Fruit fly (Drosophila melanogaster): ENCODE measurements around the gene VhaSFD.
A peak's percentile ranks its signal among the peaks of the same experiment; 100 is the strongest.

The VhaSFD gene

DNA sequence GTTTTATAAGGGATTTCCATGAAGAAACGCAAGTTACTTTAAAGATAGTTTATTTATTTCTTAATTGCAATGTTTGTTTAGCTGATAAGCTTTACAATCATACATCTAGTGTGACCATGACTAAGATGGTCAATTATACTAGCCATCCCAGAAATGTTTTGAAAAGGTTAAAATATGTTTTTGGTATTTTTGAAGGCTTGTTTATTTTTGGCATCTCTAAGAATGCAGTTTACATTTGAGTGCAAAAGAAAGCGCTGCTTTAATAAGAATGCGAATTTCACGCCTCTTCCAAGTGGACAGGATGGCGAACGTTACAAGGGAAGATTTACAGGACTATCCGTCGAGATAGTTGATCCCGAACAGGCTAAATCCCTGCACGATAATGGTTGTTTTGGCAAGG, 1.9 kb upstream of the VhaSFD start, which contains the start of gene Tsen2:
Tsen2 (plus strand) TSS at position 222 of the 400 bp plus-strand sequence.
- TF ChIP-seq CG17801 (GFP tag; optimal IDR thresholded peaks at IDR 0.05; ENCODE audit: partially characterized antibody) = no peak

DNA sequence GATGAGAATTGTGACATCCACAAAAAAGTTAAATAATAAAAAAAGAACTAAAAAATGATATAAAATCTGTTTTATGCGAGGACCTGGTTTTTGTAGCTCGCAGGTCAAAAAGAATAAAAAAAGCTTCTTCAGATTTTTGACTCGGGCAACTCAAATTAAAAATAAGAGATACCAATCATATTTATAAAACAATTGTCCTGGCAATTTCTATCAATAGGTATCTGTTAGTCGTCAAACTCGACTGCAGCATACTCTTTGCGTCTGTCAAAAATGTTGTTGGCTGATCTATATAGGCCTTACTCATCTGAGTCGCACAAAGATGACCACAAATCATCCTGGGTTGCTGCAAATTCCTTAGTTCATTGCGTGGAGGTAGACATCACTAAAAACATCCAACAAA, 5.0 kb downstream of the VhaSFD start:
- no peak for TF ChIP-seq CG17801 (GFP tag; optimal IDR thresholded peaks at IDR 0.05; ENCODE audit: partially characterized antibody)

DNA sequence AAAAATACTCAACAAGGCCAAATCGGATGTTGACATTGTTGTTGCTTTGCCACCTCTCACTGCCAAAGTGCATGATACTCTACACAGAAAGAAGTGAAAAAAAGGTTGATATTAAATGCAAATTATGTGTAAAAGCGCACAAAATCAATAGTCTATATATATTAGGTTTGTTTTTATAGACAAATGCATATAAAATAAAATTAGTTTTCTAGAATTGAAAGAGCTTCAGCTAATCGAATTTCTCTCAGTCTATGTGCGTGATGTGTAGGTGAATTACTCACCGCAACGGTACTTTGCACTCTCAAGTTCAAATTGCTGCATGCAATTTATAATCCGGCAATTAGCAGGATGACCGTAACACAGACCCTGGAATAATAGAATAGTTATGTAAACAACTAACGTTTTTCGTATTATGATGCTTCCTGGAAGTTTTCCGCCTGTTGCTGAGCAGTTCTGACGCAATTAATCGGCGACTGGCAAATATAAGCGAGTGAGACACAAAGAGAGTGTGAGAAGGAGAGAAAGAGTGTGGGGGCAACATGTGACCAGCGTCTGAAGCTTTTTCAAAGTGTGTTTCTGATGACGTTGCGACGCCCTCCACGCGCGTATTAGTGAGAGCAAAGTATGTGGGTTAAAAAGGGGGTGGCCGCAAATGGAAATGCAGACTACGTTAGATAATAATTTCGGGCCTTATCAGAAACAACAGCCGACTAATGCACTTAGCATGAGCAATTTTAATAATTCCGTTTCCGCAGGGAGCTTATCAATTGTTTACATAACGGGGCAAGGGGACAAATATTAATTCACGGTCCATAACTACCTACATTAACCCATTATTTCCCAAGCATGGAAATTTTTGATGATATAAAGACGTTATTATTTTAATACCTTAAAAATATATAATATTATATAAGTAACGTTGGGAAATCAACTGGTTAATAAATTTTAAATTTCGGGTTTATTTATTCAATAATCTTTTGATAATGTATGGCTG, 6.6 kb downstream of the VhaSFD start:
- peak; percentile 97 for TF ChIP-seq CG17801 (GFP tag; optimal IDR thresholded peaks at IDR 0.05; ENCODE audit: partially characterized antibody)

DNA sequence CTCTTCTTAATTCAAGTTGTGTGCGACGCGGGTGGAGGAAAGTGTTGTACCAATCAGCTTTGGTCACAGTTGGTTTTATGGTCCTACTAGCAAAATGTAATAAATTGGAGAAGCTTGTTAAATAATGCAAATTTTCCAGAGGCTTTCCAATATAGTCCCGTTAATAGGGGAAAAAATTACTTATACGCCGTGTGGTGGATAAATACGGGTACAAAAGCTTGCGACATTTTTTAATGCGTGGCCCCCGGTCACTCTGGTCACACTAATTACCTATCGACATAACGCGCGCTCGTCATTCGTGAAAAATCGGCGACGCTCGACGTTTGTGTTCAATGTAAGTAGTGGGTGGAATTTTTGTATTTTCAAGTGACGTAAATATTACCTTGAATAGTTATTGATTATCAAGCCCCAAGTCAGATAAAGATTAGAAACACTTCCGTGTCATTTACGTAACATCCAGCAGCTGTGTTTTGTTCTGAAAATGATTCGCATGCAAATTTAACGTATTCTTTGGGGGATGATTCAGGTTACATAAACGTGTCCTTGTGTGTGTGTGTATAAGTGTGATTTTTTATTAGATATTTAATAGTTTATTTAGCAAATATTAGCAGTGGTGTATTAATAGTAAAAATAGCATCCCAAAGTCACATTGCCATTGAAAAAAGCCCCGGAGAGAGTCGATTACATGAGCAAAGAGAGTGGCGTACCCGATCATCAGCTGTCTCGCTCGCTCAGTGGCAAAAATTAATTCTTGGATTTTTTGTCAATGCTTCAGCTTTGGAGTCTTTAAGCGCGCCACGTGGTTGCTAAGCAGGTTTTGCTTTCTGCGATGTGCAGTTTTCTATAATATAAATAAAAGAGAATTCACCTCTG, 7.7 kb downstream of the VhaSFD start, which contains the start of gene Cyt-c-p:
Cyt-c-p (plus strand) TSS at position 290 of the 873 bp plus-strand sequence.
- peak; percentile 19 for TF ChIP-seq CG17801 (GFP tag; optimal IDR thresholded peaks at IDR 0.05; ENCODE audit: partially characterized antibody)

DNA sequence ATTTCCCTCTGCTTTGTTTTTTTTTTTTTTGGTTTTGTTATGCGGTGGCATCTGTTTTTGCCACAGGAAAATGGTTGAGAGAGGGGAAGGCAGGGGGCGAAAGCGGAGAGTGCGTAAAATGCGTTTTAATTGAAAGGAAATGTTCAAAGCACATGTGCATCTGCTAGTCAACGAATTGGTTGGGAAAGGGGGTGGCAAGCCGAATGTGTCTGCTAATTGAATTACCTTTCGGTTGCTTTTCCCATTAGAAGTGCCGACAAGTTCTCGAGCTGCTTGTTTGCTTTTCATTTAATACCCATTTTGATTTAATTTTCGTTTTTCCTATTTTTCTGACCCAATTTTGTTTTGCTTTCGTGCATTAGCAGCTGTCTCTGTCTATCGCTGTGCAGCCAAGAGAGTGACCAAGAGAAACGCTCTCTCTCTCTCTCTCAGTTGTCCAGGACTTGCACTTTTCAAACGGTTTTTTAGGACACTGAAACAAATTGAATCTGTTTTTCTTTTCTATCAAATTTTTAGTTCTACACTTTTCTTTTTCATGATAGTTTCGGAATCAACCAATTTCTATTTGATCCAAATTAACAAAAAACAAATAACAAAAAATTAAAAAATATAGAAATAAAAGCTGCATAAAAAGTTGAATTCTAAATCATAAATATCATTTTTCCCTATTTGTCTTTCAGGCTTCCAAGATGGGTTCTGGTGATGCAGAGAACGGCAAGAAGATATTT, 9.0 kb downstream of the VhaSFD start:
- TF ChIP-seq CG17801 (GFP tag; optimal IDR thresholded peaks at IDR 0.05; ENCODE audit: partially characterized antibody) = no peak

DNA sequence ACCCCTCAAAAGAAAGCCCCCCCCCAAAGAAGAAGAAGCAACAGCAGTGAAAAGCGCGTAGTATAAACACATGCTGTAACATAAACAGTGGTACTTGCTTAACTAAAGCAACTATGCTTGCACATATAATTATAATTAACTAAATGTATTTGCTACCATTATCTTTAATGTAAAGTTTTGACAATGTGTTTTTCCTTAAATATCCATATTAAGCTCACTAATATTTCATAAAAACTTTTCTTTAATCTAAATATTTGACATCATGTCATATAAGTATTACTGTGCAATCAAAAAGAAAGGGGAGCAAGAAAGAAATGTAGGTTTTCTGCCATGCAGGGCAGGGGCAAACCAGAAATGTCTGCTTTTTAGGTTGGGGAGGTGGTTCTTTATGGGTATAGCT, 10.9 kb downstream of the VhaSFD start:
- no peak for TF ChIP-seq CG17801 (GFP tag; optimal IDR thresholded peaks at IDR 0.05; ENCODE audit: partially characterized antibody)

DNA sequence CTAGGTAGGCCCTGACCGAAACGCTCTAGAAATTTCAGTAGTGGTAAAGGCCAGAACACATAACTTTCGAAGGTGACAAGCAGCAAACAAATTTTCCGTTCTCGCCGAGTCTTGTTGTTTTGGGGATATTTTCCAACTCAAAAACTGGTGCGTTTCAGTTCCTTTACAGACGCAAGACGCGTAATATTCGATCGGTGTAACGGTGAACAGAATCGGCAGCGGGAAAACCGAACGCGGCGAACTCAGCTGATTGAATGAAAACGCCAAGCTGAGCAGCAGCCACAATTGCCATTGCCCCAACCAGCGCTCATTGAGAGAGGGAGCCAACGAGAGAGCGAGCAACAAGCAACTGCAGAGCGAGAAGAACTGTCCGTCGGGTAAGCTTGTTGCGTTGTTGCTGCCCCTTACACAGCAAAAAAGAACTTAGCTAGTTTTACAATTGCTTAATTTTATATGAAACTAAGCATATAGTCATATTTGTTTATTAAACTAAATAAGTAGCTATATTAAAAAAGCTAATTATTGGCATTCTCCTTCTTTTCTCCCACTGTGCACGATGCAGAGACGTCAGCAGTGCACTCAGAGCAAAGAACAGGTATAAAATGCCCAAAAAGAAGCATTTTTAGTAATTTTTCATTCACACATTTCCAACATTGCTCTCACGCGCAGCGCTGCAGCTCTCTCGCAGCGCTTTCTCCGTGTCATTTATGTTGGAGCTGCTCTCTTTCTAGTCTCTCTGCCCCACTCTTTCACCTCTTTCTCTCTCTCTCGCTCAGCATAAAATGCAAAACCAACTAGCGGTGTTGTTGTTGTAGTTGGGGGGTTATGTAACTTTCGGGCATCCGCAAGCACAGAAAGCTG, 11.6 kb downstream of the VhaSFD start, which contains the start of the genes Cyt-c-d and CG31808:
Cyt-c-d (plus strand) TSS at position 51 of the 861 bp plus-strand sequence.
CG31808 (minus strand) TSS at position 355 of the 861 bp plus-strand sequence.
- TF ChIP-seq CG17801 (GFP tag; optimal IDR thresholded peaks at IDR 0.05; ENCODE audit: partially characterized antibody) = peak; percentile 90

DNA sequence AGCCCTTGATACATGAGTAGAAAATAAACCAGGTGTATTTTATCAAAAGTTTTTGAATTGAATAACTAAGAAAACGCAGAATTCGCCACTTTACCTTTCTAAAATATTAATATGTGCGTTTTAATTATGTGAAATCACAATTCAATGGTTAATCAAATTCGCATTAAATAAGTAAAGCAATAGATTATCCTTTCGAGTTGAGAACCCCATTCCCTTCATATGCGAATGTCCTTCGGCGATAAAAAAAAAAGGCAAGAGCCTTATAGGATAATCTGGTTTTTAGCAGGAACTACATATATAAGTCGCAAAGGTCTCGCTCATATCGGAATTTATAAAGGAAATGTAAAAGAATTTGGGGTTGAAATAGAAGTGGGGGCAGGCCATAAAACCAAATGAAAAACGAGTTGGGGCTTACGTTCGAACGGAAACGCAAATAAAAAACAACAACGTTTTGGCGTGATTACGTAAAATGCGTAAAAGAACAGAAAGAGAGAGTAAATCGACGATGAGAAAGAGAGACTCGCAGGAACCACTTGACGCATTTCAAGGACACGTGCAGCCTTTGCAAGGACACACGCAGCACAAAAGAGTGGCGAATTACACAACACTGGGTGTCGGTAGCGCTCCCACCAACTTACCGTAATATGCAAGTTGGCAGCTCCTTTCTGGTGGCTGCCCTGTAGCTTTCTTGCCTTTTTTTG, 12.3 kb downstream of the VhaSFD start:
- TF ChIP-seq CG17801 (GFP tag; optimal IDR thresholded peaks at IDR 0.05; ENCODE audit: partially characterized antibody) = no peak

DNA sequence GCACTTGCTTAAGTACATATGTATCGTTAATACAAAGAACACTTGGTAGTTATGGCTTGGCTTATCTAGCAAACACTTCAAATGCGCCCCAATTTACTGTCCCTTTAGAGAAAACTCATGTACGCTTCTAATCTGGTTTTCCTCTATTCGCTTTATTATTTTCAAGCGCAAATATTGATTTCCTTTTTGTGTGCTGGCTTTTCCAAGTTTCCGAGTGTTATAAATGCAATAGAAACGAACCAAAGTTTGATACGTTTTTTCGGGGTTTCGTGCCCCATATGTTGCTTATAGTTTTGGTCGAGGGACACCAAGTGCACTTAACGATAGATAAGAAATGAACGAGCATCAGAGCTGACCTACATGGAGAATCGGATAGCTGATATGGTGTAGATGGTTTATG, 13.7 kb downstream of the VhaSFD start:
- no peak for TF ChIP-seq CG17801 (GFP tag; optimal IDR thresholded peaks at IDR 0.05; ENCODE audit: partially characterized antibody)

DNA sequence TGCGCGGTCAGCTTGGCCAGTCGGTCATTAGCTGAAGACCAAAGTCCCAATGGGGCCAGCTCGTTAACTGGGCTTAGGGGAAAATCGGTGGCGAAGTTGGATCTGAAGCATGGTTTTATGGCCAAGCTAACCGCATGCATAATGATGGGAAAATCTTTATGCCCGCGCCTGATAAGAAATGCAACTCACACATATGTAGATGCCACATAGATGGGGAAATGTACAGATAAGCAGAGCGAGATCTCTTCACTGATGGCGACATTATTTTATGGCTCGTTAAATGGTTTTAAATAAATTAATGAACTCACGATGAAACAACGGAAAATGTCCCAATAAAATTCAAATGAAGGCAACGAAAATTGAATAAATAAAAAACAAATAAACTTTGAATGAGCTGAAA, 15.7 kb downstream of the VhaSFD start:
- TF ChIP-seq CG17801 (GFP tag; optimal IDR thresholded peaks at IDR 0.05; ENCODE audit: partially characterized antibody) = no peak

DNA sequence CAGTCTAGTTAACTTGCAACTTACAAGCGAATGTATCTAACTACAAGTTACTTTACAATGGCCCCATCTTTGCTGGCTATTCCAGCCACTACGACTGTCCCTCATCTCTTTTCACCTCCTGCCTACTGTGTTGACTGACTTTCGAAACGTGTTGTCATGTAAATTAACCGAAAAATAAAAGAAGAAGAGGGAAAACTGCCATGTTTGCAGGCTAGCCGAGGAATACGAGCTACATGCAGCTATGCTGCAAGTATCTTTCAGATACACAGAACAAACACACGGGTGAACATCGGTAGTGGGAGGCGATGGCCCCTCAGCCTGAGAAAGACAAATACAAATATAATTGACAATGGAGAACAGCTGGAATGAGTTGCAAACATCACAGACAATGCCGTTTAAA, 16.9 kb downstream of the VhaSFD start:
- no peak for TF ChIP-seq CG17801 (GFP tag; optimal IDR thresholded peaks at IDR 0.05; ENCODE audit: partially characterized antibody)

DNA sequence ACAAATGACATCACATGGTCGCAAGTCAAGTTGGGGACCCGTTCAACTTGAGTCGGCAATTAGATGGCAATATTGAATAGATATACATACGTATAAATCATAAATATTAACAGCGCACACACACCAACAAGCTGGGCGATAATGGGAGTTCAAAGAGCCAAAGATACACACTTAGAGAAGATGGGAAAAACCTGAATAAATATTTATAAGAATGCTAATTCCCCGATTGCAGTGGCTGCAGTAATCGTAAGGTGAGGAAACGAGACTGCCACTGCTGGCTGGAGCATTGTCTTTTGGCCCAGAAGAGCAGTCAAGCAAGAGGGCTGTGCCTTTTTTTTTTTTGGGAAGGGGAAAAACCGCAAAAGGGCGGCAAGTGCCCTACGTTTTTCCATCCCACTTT, 17.4 kb downstream of the VhaSFD start:
- TF ChIP-seq CG17801 (GFP tag; optimal IDR thresholded peaks at IDR 0.05; ENCODE audit: partially characterized antibody) = no peak

DNA sequence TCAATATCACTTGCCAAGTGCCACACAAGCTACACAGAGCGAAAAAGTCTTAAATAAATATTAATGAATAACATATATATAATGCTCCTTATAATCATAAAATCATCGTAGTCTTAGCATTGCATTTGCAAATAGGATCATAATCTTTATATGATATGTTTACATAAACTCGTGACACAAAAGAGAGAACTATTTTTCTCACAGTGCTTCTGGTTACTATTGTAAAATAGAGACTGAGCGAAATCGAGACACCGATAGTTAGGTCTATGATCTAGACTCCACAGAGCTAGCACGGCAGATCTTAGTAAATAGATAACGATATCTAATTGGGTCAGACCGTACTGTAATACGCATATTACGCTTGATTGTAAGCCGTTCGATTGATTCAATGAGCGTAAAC, 17.9 kb downstream of the VhaSFD start:
- TF ChIP-seq CG17801 (GFP tag; optimal IDR thresholded peaks at IDR 0.05; ENCODE audit: partially characterized antibody) = no peak

Measured in ovary, adult (tissue).